In the genomic region with DNA sequence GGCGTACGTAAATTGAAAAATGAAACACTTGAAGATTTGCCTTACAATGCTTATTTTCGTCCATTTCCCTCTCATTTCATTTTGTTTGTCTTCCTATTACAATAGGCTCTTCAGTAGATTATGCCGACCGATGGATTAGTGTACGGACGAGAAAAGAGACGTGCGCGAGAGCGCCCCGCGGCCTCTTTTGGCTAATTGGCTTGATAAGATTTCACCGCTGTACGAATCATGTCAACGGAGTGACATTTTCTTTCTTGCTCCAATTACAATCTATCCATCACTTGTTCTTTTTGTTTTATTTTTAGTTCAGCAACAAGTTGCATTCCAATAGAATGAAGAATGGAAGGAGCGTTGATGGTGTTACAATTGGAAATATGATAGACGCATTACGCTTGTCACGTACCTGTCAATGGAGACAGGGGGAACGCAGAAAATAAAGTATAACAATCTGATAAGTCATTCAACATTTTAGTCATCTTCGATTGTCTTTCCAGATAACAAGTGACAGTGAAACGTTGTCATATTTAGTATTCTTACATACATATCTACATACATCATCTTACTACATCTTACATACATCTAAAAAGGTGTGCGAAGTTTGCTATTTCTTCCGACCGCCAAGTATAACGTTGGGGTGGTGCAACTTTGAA, we compare ENCODE assay signal across 1 worm cellular context.
TF ChIP-seq lines count a peak whose summit lies in the region.

No protein-coding gene starts in this region.

TF ChIP-seq in whole organism, L4 larva, 104 proteins besides CTCF, POLR2A, EP300 and RAD21 (continued from another document):
- TF ChIP-seq nhr-111 (GFP tag; optimal IDR thresholded peaks at IDR 0.05; lab: Kevin White, UChicago) (no peak), lin-29 (GFP tag; IDR thresholded peaks at IDR 0.05; lab: Robert Waterston, UW) (no peak), madf-5 (GFP tag; IDR thresholded peaks at IDR 0.05; lab: Robert Waterston, UW) (no peak)
